Worm (Caenorhabditis elegans) whole organism, young adult: ENCODE results near the gene rnf-113.

ENCODE experiments used
- B0019.2 ChIP-seq: fragments of 200-800 bp; sonication (Bioruptor generic); conservative IDR thresholded peaks from 2 replicates; pipeline ENCODE4 v1.3.6; 2022; ENCODE audit warnings: missing genetic modification reagents, missing genetic modification characterization, missing compliant biosample characterization
- C17E4.6 ChIP-seq: fragments of 200-800 bp; sonication (Bioruptor generic); IDR thresholded peaks from 2 replicates; pipeline ENCODE4 v1.3.6; 2022; ENCODE audit warnings: missing genetic modification reagents, missing genetic modification characterization, missing compliant biosample characterization
- F22D6.2 ChIP-seq: sonication (generic microtip); optimal IDR thresholded peaks from 2 replicates; lab custom pipeline; 2016; ENCODE audit warnings: mild to moderate bottlenecking, missing genetic modification characterization, missing compliant biosample characterization
- F23B12.7 ChIP-seq: sonication (generic microtip); optimal IDR thresholded peaks from 2 replicates; lab custom pipeline; 2017; ENCODE audit warnings: missing genetic modification characterization, mild to moderate bottlenecking, missing compliant biosample characterization, antibody characterized with exemption, moderate library complexity; ENCODE audit not compliant: insufficient read depth
- F37B4.10 ChIP-seq: fragments of 200-800 bp; sonication (Bioruptor generic); IDR thresholded peaks from 2 replicates; pipeline ENCODE4 v1.3.6; 2022; ENCODE audit warnings: missing genetic modification characterization, missing compliant biosample characterization
- F49E8.2 ChIP-seq: sonication (generic microtip); optimal IDR thresholded peaks from 3 replicates; lab custom pipeline; 2017; ENCODE audit warnings: missing genetic modification characterization, mild to moderate bottlenecking, missing compliant biosample characterization, antibody characterized with exemption, moderate library complexity; ENCODE audit not compliant: insufficient read depth
- T07F8.4 ChIP-seq: sonication (generic microtip); optimal IDR thresholded peaks from 2 replicates; lab custom pipeline; 2016; ENCODE audit warnings: mild to moderate bottlenecking, missing genetic modification characterization, moderate library complexity, missing compliant biosample characterization
- T26A5.8 ChIP-seq: sonication (generic microtip); optimal IDR thresholded peaks from 2 replicates; lab custom pipeline; 2016; ENCODE audit warnings: missing genetic modification characterization, missing compliant biosample characterization
- Y67H2A.10 ChIP-seq: fragments of 200-800 bp; sonication (Bioruptor generic); conservative IDR thresholded peaks from 2 replicates; pipeline ENCODE4 v1.3.6; 2022; ENCODE audit warnings: missing genetic modification reagents, missing genetic modification characterization, missing compliant biosample characterization
- Y79H2A.3 ChIP-seq: fragments of 200-800 bp; sonication (Bioruptor generic); conservative IDR thresholded peaks from 2 replicates; pipeline ENCODE4 v1.3.6; 2022; ENCODE audit warnings: missing genetic modification reagents, missing genetic modification characterization, missing compliant biosample characterization
- akir-1 ChIP-seq: fragments of 200-800 bp; sonication (Bioruptor generic); optimal IDR thresholded peaks from 2 replicates; lab custom pipeline; 2018; ENCODE audit warnings: mild to moderate bottlenecking, missing genetic modification characterization, moderate library complexity, missing compliant biosample characterization
- ama-1 ChIP-seq, 3 experiments: fragments of 150-350 bp in 1 of 3; sonication (generic microtip) in 2 of 3; optimal IDR thresholded peaks; 2 replicates each; lab custom pipeline; 2014 to 2018; ENCODE audit warnings: missing biosample characterization in 2 of 3, missing genetic modification characterization in 2 of 3, missing genetic modification reagents in 2 of 3
- aptf-2 ChIP-seq: fragments of 200-800 bp; sonication (Bioruptor generic); conservative IDR thresholded peaks from 2 replicates; pipeline ENCODE4 v1.3.6; 2022; ENCODE audit warnings: missing genetic modification reagents, missing genetic modification characterization, missing compliant biosample characterization
- aptf-3 ChIP-seq: fragments of 200-800 bp; sonication (Bioruptor generic); IDR thresholded peaks from 2 replicates; pipeline ENCODE4 v1.3.6; 2022; ENCODE audit warnings: missing genetic modification characterization, missing compliant biosample characterization
- atf-7 ChIP-seq: sonication (generic microtip); optimal IDR thresholded peaks from 2 replicates; lab custom pipeline; 2017; ENCODE audit warnings: mild to moderate bottlenecking, missing genetic modification characterization, missing compliant biosample characterization
- athp-1 ChIP-seq: sonication (generic microtip); optimal IDR thresholded peaks from 2 replicates; lab custom pipeline; 2017; ENCODE audit warnings: mild to moderate bottlenecking, missing genetic modification characterization, missing compliant biosample characterization
- attf-5 ChIP-seq: fragments of 200-800 bp; sonication (Bioruptor generic); optimal IDR thresholded peaks from 2 replicates; lab custom pipeline; 2018; ENCODE audit warnings: mild to moderate bottlenecking, missing genetic modification characterization, missing compliant biosample characterization
- cebp-1 ChIP-seq, 2 experiments: fragments of 200-800 bp in 1 of 2; sonication (Bioruptor generic) in 1 of 2; sonication (generic microtip) in 1 of 2; IDR thresholded peaks in 1 of 2; optimal IDR thresholded peaks in 1 of 2; 2 replicates each; pipeline versions ENCODE4 v1.3.6 to Lab custom; 2017 to 2022; ENCODE audit warnings: missing compliant biosample characterization in 2 of 2, missing genetic modification characterization in 2 of 2, mild to moderate bottlenecking in 1 of 2, missing genetic modification reagents in 1 of 2, moderate library complexity in 1 of 2
- ceh-100 ChIP-seq: fragments of 200-800 bp; sonication (Bioruptor generic); IDR thresholded peaks from 2 replicates; pipeline ENCODE4 v1.3.6; 2022; ENCODE audit warnings: missing genetic modification reagents, missing genetic modification characterization, missing compliant biosample characterization
- ceh-40 ChIP-seq: fragments of 200-800 bp; sonication (Bioruptor generic); IDR thresholded peaks from 2 replicates; pipeline ENCODE4 v1.3.6; 2022; ENCODE audit warnings: missing genetic modification characterization, missing compliant biosample characterization
- ceh-58 ChIP-seq: fragments of 200-800 bp; sonication (Bioruptor generic); IDR thresholded peaks from 2 replicates; pipeline ENCODE4 v1.3.6; 2022; ENCODE audit warnings: missing genetic modification characterization, missing compliant biosample characterization
- ceh-91 ChIP-seq: fragments of 200-800 bp; sonication (Bioruptor generic); IDR thresholded peaks from 2 replicates; pipeline ENCODE4 v1.3.6; 2022; ENCODE audit warnings: missing genetic modification reagents, missing genetic modification characterization, missing compliant biosample characterization
- egl-44 ChIP-seq: fragments of 200-800 bp; sonication (Bioruptor generic); IDR thresholded peaks from 2 replicates; pipeline ENCODE4 v1.3.6; 2022; ENCODE audit warnings: missing genetic modification reagents, missing genetic modification characterization, missing compliant biosample characterization
- hsf-1 ChIP-seq: fragments of 200-800 bp; sonication (Bioruptor generic); IDR thresholded peaks from 2 replicates; pipeline ENCODE4 v1.3.6; 2022; ENCODE audit warnings: missing genetic modification reagents, missing genetic modification characterization, missing compliant biosample characterization
- let-607 ChIP-seq, 2 experiments: fragments of 200-800 bp in 1 of 2; sonication (Bioruptor generic) in 1 of 2; sonication (generic microtip) in 1 of 2; optimal IDR thresholded peaks; 2 replicates each; lab custom pipeline; 2016 to 2018; ENCODE audit warnings: mild to moderate bottlenecking in 2 of 2, missing compliant biosample characterization in 2 of 2, missing genetic modification characterization in 2 of 2, moderate library complexity in 2 of 2, missing genotype in 1 of 2
- lin-26 ChIP-seq: fragments of 200-800 bp; sonication (Bioruptor generic); IDR thresholded peaks from 2 replicates; pipeline ENCODE4 v1.3.6; 2022; ENCODE audit warnings: missing genetic modification reagents, missing genetic modification characterization, missing compliant biosample characterization
- lin-54 ChIP-seq: fragments of 200-800 bp; sonication (Bioruptor generic); optimal IDR thresholded peaks from 2 replicates; lab custom pipeline; 2018; ENCODE audit warnings: mild to moderate bottlenecking, missing genetic modification characterization, missing compliant biosample characterization
- lir-1 ChIP-seq: fragments of 200-800 bp; sonication (Bioruptor generic); conservative IDR thresholded peaks from 2 replicates; pipeline ENCODE4 v1.3.6; 2022; ENCODE audit warnings: missing genetic modification reagents, missing genetic modification characterization, missing compliant biosample characterization
- mel-28 ChIP-seq: sonication (generic microtip); optimal IDR thresholded peaks from 2 replicates; lab custom pipeline; 2016; ENCODE audit warnings: borderline replicate concordance, mild to moderate bottlenecking, missing genetic modification characterization, missing compliant biosample characterization
- mes-4 ChIP-seq: sonication (generic microtip); optimal IDR thresholded peaks from 2 replicates; lab custom pipeline; 2016; ENCODE audit warnings: missing genotype, missing genetic modification characterization, missing compliant biosample characterization
- nhr-120 ChIP-seq: fragments of 200-800 bp; sonication (Bioruptor generic); IDR thresholded peaks from 2 replicates; pipeline ENCODE4 v1.3.6; 2022; ENCODE audit warnings: missing genetic modification characterization, missing compliant biosample characterization
- nhr-179 ChIP-seq: sonication (generic microtip); optimal IDR thresholded peaks from 2 replicates; lab custom pipeline; 2016; ENCODE audit warnings: mild to moderate bottlenecking, missing genetic modification characterization, missing compliant biosample characterization
- pbrm-1 ChIP-seq: fragments of 200-800 bp; sonication (Bioruptor generic); IDR thresholded peaks from 2 replicates; pipeline ENCODE4 v1.3.6; 2022; ENCODE audit warnings: missing genetic modification reagents, missing genetic modification characterization, missing compliant biosample characterization
- rcor-1 ChIP-seq: fragments of 200-800 bp; sonication (Bioruptor generic); IDR thresholded peaks from 2 replicates; pipeline ENCODE4 v1.3.6; 2022; ENCODE audit warnings: missing genetic modification reagents, missing genetic modification characterization, missing compliant biosample characterization
- rec-8 ChIP-seq, 2 experiments: sonication (generic microtip); optimal IDR thresholded peaks; 2 replicates each; lab custom pipeline; 2016; ENCODE audit warnings: mild to moderate bottlenecking in 2 of 2, missing genetic modification characterization in 2 of 2, missing genetic modification reagents in 2 of 2, missing genotype in 2 of 2, missing biosample characterization in 1 of 2, missing compliant biosample characterization in 1 of 2, moderate library complexity in 1 of 2
- repo-1 ChIP-seq: sonication (generic microtip); optimal IDR thresholded peaks from 2 replicates; lab custom pipeline; 2017; ENCODE audit warnings: mild to moderate bottlenecking, missing genetic modification characterization, missing compliant biosample characterization
- snpc-4 ChIP-seq, 5 experiments: fragments of 150-350 bp in 1 of 5; sonication (generic microtip) in 4 of 5; optimal IDR thresholded peaks; 2 replicates each; lab custom pipeline; 2014 to 2018; ENCODE audit warnings: missing genetic modification characterization in 5 of 5, missing biosample characterization in 3 of 5, antibody characterized with exemption in 2 of 5, mild to moderate bottlenecking in 2 of 5, missing compliant biosample characterization in 2 of 5, missing genotype in 2 of 5, moderate library complexity in 2 of 5, missing genetic modification reagents in 1 of 5
- tbp1 ChIP-seq: fragments of 200-800 bp; sonication (Bioruptor generic); optimal IDR thresholded peaks from 2 replicates; lab custom pipeline; 2018; ENCODE audit warnings: mild to moderate bottlenecking, missing genetic modification characterization, missing compliant biosample characterization
- tlf-1 ChIP-seq: fragments of 200-800 bp; sonication (Bioruptor generic); optimal IDR thresholded peaks from 2 replicates; lab custom pipeline; 2018; ENCODE audit warnings: mild to moderate bottlenecking, missing genetic modification characterization, missing compliant biosample characterization
- ztf-22 ChIP-seq: fragments of 200-800 bp; sonication (Bioruptor generic); optimal IDR thresholded peaks from 2 replicates; lab custom pipeline; 2018; ENCODE audit warnings: mild to moderate bottlenecking, missing genetic modification characterization, moderate library complexity, missing compliant biosample characterization
- ztf-26 ChIP-seq: sonication (generic microtip); optimal IDR thresholded peaks from 2 replicates; lab custom pipeline; 2017; ENCODE audit warnings: missing genetic modification characterization, missing compliant biosample characterization

The rnf-113 gene

ce11 chrIII:10763032-10763431 is 5.6 kb upstream of the rnf-113 start, which contains the start of gene dpy-28:
TSS of gene dpy-28 (plus strand) at chrIII:10763131.
- no peak for TF ChIP-seq lin-26
- TF ChIP-seq egl-44 (GFP tag; lab: Robert Waterston, UW) = no peak
- peak; percentile 75 for TF ChIP-seq ama-1 (optimal IDR thresholded peaks at IDR 0.05; lab: Kevin White, UChicago)
- no peak for TF ChIP-seq ama-1 (GFP tag; optimal IDR thresholded peaks at IDR 0.05; lab: Kevin White, UChicago)
- no peak for TF ChIP-seq cebp-1 (GFP tag; IDR thresholded peaks at IDR 0.05; lab: Robert Waterston, UW)
- TF ChIP-seq cebp-1 (tag; optimal IDR thresholded peaks at IDR 0.05; lab: Kevin White, UChicago) = peak; percentile 48
- no peak for TF ChIP-seq C17E4.6
- no peak for TF ChIP-seq rec-8 (tag; optimal IDR thresholded peaks at IDR 0.05; lab: Kevin White, UChicago)
- no peak for TF ChIP-seq athp-1 (tag; lab: Kevin White, UChicago)
- no peak for TF ChIP-seq B0019.2 (GFP tag; lab: Robert Waterston, UW)
- TF ChIP-seq ztf-26 (tag; lab: Kevin White, UChicago) = no peak
- TF ChIP-seq atf-7 (tag; lab: Kevin White, UChicago) = peak; percentile 7
- no peak for TF ChIP-seq T26A5.8
- TF ChIP-seq rcor-1 (GFP tag; lab: Robert Waterston, UW) = no peak
- TF ChIP-seq ceh-91 (GFP tag; lab: Robert Waterston, UW) = no peak
- TF ChIP-seq mel-28 (tag; lab: Kevin White, UChicago) = no peak
- TF ChIP-seq ceh-58 (GFP tag; lab: Robert Waterston, UW) = no peak

DNA sequence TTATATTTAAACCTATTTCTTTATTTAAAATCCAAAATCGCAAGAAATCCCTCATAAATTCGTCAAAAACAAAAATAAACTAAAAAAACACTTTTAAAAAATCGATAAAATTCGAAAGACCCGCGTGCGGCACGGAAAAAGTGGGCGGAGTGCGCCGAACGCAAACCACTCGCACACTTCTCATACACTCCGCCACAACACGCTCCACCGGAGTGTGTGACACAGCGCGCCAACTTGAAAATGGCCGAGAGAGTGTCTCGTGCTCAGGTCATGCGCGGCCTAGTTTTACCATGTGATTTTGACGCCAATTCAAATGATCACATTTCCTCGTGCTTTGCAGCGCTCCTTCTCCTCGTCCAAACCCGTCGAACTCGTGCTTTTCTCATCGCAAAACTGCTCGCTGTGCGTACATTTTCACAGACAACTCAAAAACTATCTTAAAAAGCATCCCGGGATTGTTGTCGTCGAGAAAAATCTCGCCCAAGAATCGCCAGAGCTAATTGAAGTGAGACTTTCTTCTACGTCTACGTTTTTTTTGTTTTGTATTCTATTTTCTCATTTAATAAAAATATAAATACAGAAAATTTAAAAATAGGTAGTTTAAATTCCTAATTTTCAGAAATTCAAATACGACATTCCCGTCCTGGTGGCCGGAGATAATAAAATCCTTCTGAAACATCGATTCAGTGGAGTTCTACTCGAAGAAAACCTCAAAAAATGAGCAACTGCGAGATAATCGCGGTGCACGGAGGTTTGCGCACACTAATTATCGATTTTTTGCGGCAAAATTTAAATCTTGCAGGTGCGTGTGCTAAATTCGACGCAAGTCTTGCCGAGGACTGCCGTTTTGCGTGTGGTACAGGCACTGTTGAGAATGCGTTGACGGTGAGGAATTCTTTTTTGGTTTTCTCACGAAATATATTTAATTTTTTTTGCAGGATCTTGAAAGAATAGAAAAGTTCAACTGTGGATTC is 1.9 kb upstream of the rnf-113 start, which contains the start of gene tasp-1:
tasp-1 (plus strand) TSS at position 258 of the 974 bp plus-strand sequence.
- TF ChIP-seq mes-4 (tag; lab: Kevin White, UChicago) = peak; percentile 17
- peak; percentile 98 for TF ChIP-seq B0019.2 (GFP tag; lab: Robert Waterston, UW)
- TF ChIP-seq attf-5 = peak; percentile 100
- TF ChIP-seq mel-28 (tag; lab: Kevin White, UChicago) = peak; percentile 94
- peak; percentile 100 for TF ChIP-seq pbrm-1
- TF ChIP-seq hsf-1 (GFP tag; lab: Robert Waterston, UW) = peak; percentile 93
- TF ChIP-seq egl-44 (GFP tag; lab: Robert Waterston, UW) = peak; percentile 99
- peak; percentile 96 for TF ChIP-seq F22D6.2 (tag; lab: Kevin White, UChicago)
- peak; percentile 98 for TF ChIP-seq ceh-100 (GFP tag; lab: Robert Waterston, UW)
- peak; percentile 100 for TF ChIP-seq tlf-1 (GFP tag; lab: Kevin White, UChicago)
- peak; percentile 96 for TF ChIP-seq akir-1 (GFP tag; lab: Kevin White, UChicago)
- TF ChIP-seq nhr-179 (tag; lab: Kevin White, UChicago) = peak; percentile 38
- peak; percentile 94 for TF ChIP-seq ceh-40 (GFP tag; lab: Robert Waterston, UW)
- TF ChIP-seq F37B4.10 = peak; percentile 99
- peak; percentile 94 for TF ChIP-seq aptf-2
- peak; percentile 90 for TF ChIP-seq snpc-4 (GFP tag; optimal IDR thresholded peaks at IDR 0.05; lab: Kevin White, UChicago)
- peak; percentile 93 to 95 (median 93) for TF ChIP-seq snpc-4 (tag; optimal IDR thresholded peaks at IDR 0.05; lab: Kevin White, UChicago)
- peak; percentile 92; the same call in 1 of the 2 replicates for TF ChIP-seq aptf-3 (GFP tag; lab: Robert Waterston, UW)
- peak; percentile 100 for TF ChIP-seq ztf-22 (GFP tag; lab: Kevin White, UChicago)
- TF ChIP-seq F49E8.2 (tag; lab: Kevin White, UChicago) = peak; percentile 98
- TF ChIP-seq tbp1 (GFP tag; lab: Kevin White, UChicago) = peak; percentile 84
- TF ChIP-seq F23B12.7 = peak; percentile 98
- TF ChIP-seq nhr-120 (GFP tag; lab: Robert Waterston, UW) = peak; percentile 97
- peak; percentile 100 for TF ChIP-seq lir-1 (GFP tag; lab: Robert Waterston, UW)
- TF ChIP-seq lin-54 (GFP tag; lab: Kevin White, UChicago) = peak; percentile 100
- TF ChIP-seq cebp-1 (GFP tag; IDR thresholded peaks at IDR 0.05; lab: Robert Waterston, UW) = peak; percentile 98
- peak; percentile 99 for TF ChIP-seq cebp-1 (tag; optimal IDR thresholded peaks at IDR 0.05; lab: Kevin White, UChicago)
- peak; percentile 100 for TF ChIP-seq Y79H2A.3
- peak; percentile 100 for TF ChIP-seq Y67H2A.10 (GFP tag; lab: Robert Waterston, UW)
- peak; percentile 99 for TF ChIP-seq lin-26
- TF ChIP-seq let-607 (tag; optimal IDR thresholded peaks at IDR 0.05; lab: Kevin White, UChicago) = peak; percentile 96 to 97
- TF ChIP-seq T07F8.4 (tag; lab: Kevin White, UChicago) = peak; percentile 96
- peak; percentile 99 for TF ChIP-seq repo-1
